Worm (Caenorhabditis elegans): ENCODE measurements around the gene T26C5.5.

- TF ChIP-seq blmp-1 (tag; optimal IDR thresholded peaks at IDR 0.05) (no peak), ztf-11 (tag; optimal IDR thresholded peaks at IDR 0.05) (no peak), unc-62 (GFP tag; optimal IDR thresholded peaks at IDR 0.05) (no peak), nhr-76 (tag; optimal IDR thresholded peaks at IDR 0.05) (no peak), drap-1 (GFP tag; optimal IDR thresholded peaks at IDR 0.05) (no peak), nhr-237 (tag; optimal IDR thresholded peaks at IDR 0.05) (no peak), hlh-1 (tag; optimal IDR thresholded peaks at IDR 0.05) (no peak), snpc-4 (tag; optimal IDR thresholded peaks at IDR 0.05) (no peak), elt-1 (tag; optimal IDR thresholded peaks at IDR 0.05; ENCODE audit: borderline replicate concordance, insufficient read depth) (no peak), sem-2 (GFP tag; optimal IDR thresholded peaks at IDR 0.05) (no peak), pha-4 (tag; optimal IDR thresholded peaks at IDR 0.05) (no peak), mep-1 (tag; optimal IDR thresholded peaks at IDR 0.05) (no peak), lin-32 (GFP tag; optimal IDR thresholded peaks at IDR 0.05) (no peak), nhr-28 (tag; optimal IDR thresholded peaks at IDR 0.05) (no peak)
These were observed 34.9 kb downstream of the T26C5.5 start for ce11 chrII:9211684-9212083.
